Worm (Caenorhabditis elegans): ENCODE data around the gene mfn-1.

- TF ChIP-seq fkh-10 (GFP tag; optimal IDR thresholded peaks at IDR 0.05) (no peak), ama-1 (optimal IDR thresholded peaks at IDR 0.05) (no peak)
Observed at ce11 chrII:11448753-11449152, 23.1 kb downstream of the mfn-1 start, which contains the start of gene W02B12.1.

Measured in whole organism, late embryonic.